Worm (Caenorhabditis elegans): ENCODE data around the gene F47B10.4.

DNA sequence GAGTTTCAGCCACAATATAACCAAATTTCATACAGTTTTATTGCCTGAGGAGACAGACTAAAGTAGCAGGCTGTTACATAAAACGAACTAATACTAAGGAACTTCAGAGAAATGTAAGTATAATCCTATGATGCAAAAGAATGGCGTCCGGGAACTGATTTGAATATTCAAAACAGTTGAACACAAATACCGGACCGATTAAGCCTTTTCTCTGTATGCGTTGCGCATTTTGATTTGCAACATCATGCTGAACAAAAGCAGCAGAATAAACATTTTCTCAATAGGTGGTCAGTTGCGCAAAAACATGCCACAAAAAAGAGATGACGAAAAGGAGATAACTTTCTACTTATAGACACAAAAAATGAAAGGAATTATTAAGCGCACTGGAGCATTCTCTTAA lies 33.0 kb downstream of the F47B10.4 start:
- TF ChIP-seq mml-1 (tag; optimal IDR thresholded peaks at IDR 0.05) (no peak), elt-2 (tag; optimal IDR thresholded peaks at IDR 0.05) (no peak), unc-62 (GFP tag; optimal IDR thresholded peaks at IDR 0.05) (no peak), nhr-11 (tag; optimal IDR thresholded peaks at IDR 0.05) (no peak), fos-1 (tag; optimal IDR thresholded peaks at IDR 0.05) (no peak), snpc-4 (tag; optimal IDR thresholded peaks at IDR 0.05) (no peak), mdl-1 (tag; optimal IDR thresholded peaks at IDR 0.05) (no peak), nhr-23 (tag; optimal IDR thresholded peaks at IDR 0.05) (no peak), lin-39 (tag; optimal IDR thresholded peaks at IDR 0.05) (no peak), fkh-2 (tag; optimal IDR thresholded peaks at IDR 0.05) (no peak)
